Worm (Caenorhabditis elegans) whole organism, dauer: Measurements from ENCODE around the gene gnrr-7.

ENCODE experiments used
- unc-62 ChIP-seq: sonication (generic microtip); optimal IDR thresholded peaks from 2 replicates; lab custom pipeline; 2017; ENCODE audit warnings: missing biosample characterization, missing genetic modification reagents, missing genetic modification characterization

Gene gnrr-7

DNA sequence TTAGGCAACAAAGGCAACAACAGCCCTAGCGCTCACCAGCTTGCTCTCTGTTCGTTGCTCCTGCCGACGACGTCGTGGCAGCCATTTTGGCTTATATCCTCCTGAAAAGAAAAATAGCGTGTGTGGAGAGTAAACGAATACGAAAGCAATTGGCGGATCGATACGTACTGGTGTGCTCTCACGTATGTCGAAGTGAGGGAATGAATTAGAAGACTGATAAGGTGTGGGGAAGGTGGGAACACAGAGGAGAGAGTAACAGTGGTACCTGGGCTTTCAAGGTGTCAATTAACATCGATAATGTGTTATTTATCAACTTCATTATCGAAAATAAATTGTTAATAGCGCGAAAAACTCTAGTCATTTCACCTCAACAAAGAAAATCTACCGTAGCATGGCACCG lies 23.2 kb downstream of the gnrr-7 start, which contains the start of gene C34F6.5:
Gene C34F6.5 (minus strand): TSS at position 101 of the 400 bp plus-strand sequence.
- no peak for TF ChIP-seq unc-62

ce11 chrX:11210417-11210816 lies 24.8 kb downstream of the gnrr-7 start:
- no peak for TF ChIP-seq unc-62

DNA sequence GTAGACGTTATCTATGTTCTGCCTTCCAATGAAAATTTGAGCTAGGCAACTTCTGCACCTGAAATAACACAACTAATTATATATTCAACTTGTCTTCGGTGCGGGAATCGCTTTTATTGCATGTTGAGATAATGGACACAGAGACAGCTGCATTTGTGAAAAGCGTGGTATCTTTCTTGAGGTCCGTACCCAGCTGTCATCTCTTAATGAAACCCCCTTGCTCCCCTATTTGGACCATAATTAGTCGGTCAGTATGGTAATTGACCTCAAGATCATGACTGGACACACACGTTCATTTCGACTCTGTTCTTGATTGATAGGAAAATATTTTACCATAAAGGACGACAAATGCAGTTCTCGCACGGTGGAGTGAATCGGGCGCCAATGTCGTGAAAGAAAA lies 25.8 kb downstream of the gnrr-7 start:
- no peak for TF ChIP-seq unc-62

ce11 chrX:11215420-11216050 lies 29.9 kb downstream of the gnrr-7 start, which contains the start of the genes C34F6.7 and idh-2:
C34F6.7 (minus strand) TSS chrX:11215470.
idh-2 (plus strand) TSS chrX:11216000.
- TF ChIP-seq unc-62: no peak

ce11 chrX:11222597-11223218 lies 37.1 kb downstream of the gnrr-7 start, which contains the start of gene C34F6.9:
C34F6.9 (minus strand) TSS chrX:11222647.
- no peak for TF ChIP-seq unc-62

DNA sequence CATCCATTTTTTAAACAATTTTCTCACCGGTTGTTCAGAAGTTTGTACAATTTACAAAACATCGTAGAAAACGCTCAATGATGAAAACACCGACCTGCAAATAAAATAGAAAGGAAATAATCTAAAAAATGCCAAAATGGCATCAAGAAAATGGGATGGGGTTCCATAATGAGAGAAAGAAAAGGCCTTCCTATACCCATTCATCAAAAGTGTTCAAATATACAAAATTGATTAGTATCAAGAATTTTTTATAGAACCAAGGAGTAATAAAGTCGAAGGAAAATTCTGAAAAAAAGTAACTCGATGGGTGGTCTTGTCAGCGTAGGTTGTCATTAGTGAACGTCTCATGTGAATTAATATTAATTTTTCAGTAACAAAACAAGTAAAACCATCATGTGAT lies 41.0 kb downstream of the gnrr-7 start, which contains the start of gene C34F6.12:
Gene C34F6.12 (minus strand): TSS at position 101 of the 400 bp plus-strand sequence.
- no peak for TF ChIP-seq unc-62
